Worm (Caenorhabditis elegans) whole organism, young adult: ENCODE data around the gene C42C1.19.
A peak's percentile ranks its signal among the peaks of the same experiment; 100 is the strongest.

ENCODE experiments used
- B0336.3 ChIP-seq: fragments of 200-800 bp; sonication (Bioruptor generic); IDR thresholded peaks from 2 replicates; pipeline ENCODE4 v1.3.6; 2022; ENCODE audit warnings: missing genetic modification characterization, missing compliant biosample characterization
- C06A6.2 ChIP-seq: fragments of 200-800 bp; sonication (Bioruptor generic); conservative IDR thresholded peaks from 2 replicates; pipeline ENCODE4 v1.3.6; 2022; ENCODE audit warnings: missing genetic modification characterization, missing compliant biosample characterization
- C17E4.6 ChIP-seq: fragments of 200-800 bp; sonication (Bioruptor generic); IDR thresholded peaks from 2 replicates; pipeline ENCODE4 v1.3.6; 2022; ENCODE audit warnings: missing genetic modification reagents, missing genetic modification characterization, missing compliant biosample characterization
- F10E7.11 ChIP-seq: sonication (generic microtip); optimal IDR thresholded peaks from 2 replicates; lab custom pipeline; 2017; ENCODE audit warnings: mild to moderate bottlenecking, missing genetic modification characterization, moderate library complexity, missing compliant biosample characterization
- F22D6.2 ChIP-seq: sonication (generic microtip); optimal IDR thresholded peaks from 2 replicates; lab custom pipeline; 2016; ENCODE audit warnings: mild to moderate bottlenecking, missing genetic modification characterization, missing compliant biosample characterization
- F23B12.7 ChIP-seq: sonication (generic microtip); optimal IDR thresholded peaks from 2 replicates; lab custom pipeline; 2017; ENCODE audit warnings: missing genetic modification characterization, mild to moderate bottlenecking, missing compliant biosample characterization, antibody characterized with exemption, moderate library complexity; ENCODE audit not compliant: insufficient read depth
- F33H1.4 ChIP-seq: fragments of 200-800 bp; sonication (Bioruptor generic); IDR thresholded peaks from 2 replicates; pipeline ENCODE4 v1.3.6; 2022; ENCODE audit warnings: missing genetic modification reagents, missing genetic modification characterization, missing compliant biosample characterization
- F37B4.10 ChIP-seq: fragments of 200-800 bp; sonication (Bioruptor generic); IDR thresholded peaks from 2 replicates; pipeline ENCODE4 v1.3.6; 2022; ENCODE audit warnings: missing genetic modification characterization, missing compliant biosample characterization
- F39B2.1 ChIP-seq: fragments of 200-800 bp; sonication (Bioruptor generic); IDR thresholded peaks from 2 replicates; pipeline ENCODE4 v1.3.6; 2022; ENCODE audit warnings: missing genetic modification reagents, missing genetic modification characterization, missing compliant biosample characterization
- F57C9.4 ChIP-seq: sonication (generic microtip); optimal IDR thresholded peaks from 2 replicates; lab custom pipeline; 2017; ENCODE audit warnings: mild to moderate bottlenecking, missing genetic modification characterization, missing compliant biosample characterization
- Y53F4B.3 ChIP-seq: fragments of 200-800 bp; sonication (Bioruptor generic); IDR thresholded peaks from 2 replicates; pipeline ENCODE4 v1.3.6; 2022; ENCODE audit warnings: missing genetic modification reagents, missing genetic modification characterization, missing compliant biosample characterization
- Y53G8AR.9 ChIP-seq: fragments of 200-800 bp; sonication (Bioruptor generic); conservative IDR thresholded peaks from 2 replicates; pipeline ENCODE4 v1.3.6; 2022; ENCODE audit warnings: missing genetic modification reagents, missing genetic modification characterization, missing compliant biosample characterization
- Y79H2A.3 ChIP-seq: fragments of 200-800 bp; sonication (Bioruptor generic); conservative IDR thresholded peaks from 2 replicates; pipeline ENCODE4 v1.3.6; 2022; ENCODE audit warnings: missing genetic modification reagents, missing genetic modification characterization, missing compliant biosample characterization
- attf-5 ChIP-seq: fragments of 200-800 bp; sonication (Bioruptor generic); optimal IDR thresholded peaks from 2 replicates; lab custom pipeline; 2018; ENCODE audit warnings: mild to moderate bottlenecking, missing genetic modification characterization, missing compliant biosample characterization
- bed-2 ChIP-seq: fragments of 200-800 bp; sonication (Bioruptor generic); IDR thresholded peaks from 2 replicates; pipeline ENCODE4 v1.3.6; 2022; ENCODE audit warnings: missing genetic modification reagents, missing genetic modification characterization, missing compliant biosample characterization
- ccch-3 ChIP-seq: fragments of 200-800 bp; sonication (Bioruptor generic); optimal IDR thresholded peaks from 2 replicates; lab custom pipeline; 2018; ENCODE audit warnings: mild to moderate bottlenecking, missing genetic modification characterization, missing compliant biosample characterization
- cebp-1 ChIP-seq, 2 experiments: fragments of 200-800 bp in 1 of 2; sonication (Bioruptor generic) in 1 of 2; sonication (generic microtip) in 1 of 2; IDR thresholded peaks in 1 of 2; optimal IDR thresholded peaks in 1 of 2; 2 replicates each; pipeline versions ENCODE4 v1.3.6 to Lab custom; 2017 to 2022; ENCODE audit warnings: missing compliant biosample characterization in 2 of 2, missing genetic modification characterization in 2 of 2, mild to moderate bottlenecking in 1 of 2, missing genetic modification reagents in 1 of 2, moderate library complexity in 1 of 2
- cebp-2 ChIP-seq: fragments of 200-800 bp; sonication (Bioruptor generic); IDR thresholded peaks from 2 replicates; pipeline ENCODE4 v1.3.6; 2022; ENCODE audit warnings: missing genetic modification characterization, missing compliant biosample characterization
- chd-7 ChIP-seq: sonication (generic microtip); optimal IDR thresholded peaks from 2 replicates; lab custom pipeline; 2016; ENCODE audit warnings: mild to moderate bottlenecking, missing genetic modification characterization, moderate library complexity, missing compliant biosample characterization
- dox-1 ChIP-seq: fragments of 200-800 bp; sonication (Bioruptor generic); IDR thresholded peaks from 2 replicates; pipeline ENCODE4 v1.3.6; 2022; ENCODE audit warnings: missing genetic modification reagents, missing genetic modification characterization, missing compliant biosample characterization
- fkh-3 ChIP-seq: sonication (generic microtip); optimal IDR thresholded peaks from 2 replicates; lab custom pipeline; 2016; ENCODE audit warnings: mild to moderate bottlenecking, missing genetic modification characterization, missing compliant biosample characterization
- him-1 ChIP-seq: sonication (generic microtip); optimal IDR thresholded peaks from 2 replicates; lab custom pipeline; 2016; ENCODE audit warnings: missing genotype, missing genetic modification reagents, missing genetic modification characterization, missing compliant biosample characterization
- hmg-1.2 ChIP-seq: fragments of 200-800 bp; sonication (Bioruptor generic); IDR thresholded peaks from 2 replicates; pipeline ENCODE4 v1.3.6; 2022; ENCODE audit warnings: missing genetic modification reagents, missing genetic modification characterization, missing compliant biosample characterization
- let-526 ChIP-seq: fragments of 200-800 bp; sonication (Bioruptor generic); IDR thresholded peaks from 2 replicates; pipeline ENCODE4 v1.3.6; 2022; ENCODE audit warnings: missing genetic modification reagents, missing genetic modification characterization, missing compliant biosample characterization
- lin-35 ChIP-seq, 3 experiments: fragments of 150-350 bp in 2 of 3; sonication (generic microtip) in 1 of 3; optimal IDR thresholded peaks; 2 replicates each; lab custom pipeline; 2014 to 2018; ENCODE audit warnings: missing biosample characterization in 3 of 3, missing genetic modification characterization in 3 of 3, missing genetic modification reagents in 3 of 3
- lin-40 ChIP-seq: sonication (generic microtip); optimal IDR thresholded peaks from 2 replicates; lab custom pipeline; 2016; ENCODE audit warnings: missing genetic modification characterization, mild to moderate bottlenecking, missing compliant biosample characterization, missing genotype, missing genetic modification reagents
- lin-54 ChIP-seq: fragments of 200-800 bp; sonication (Bioruptor generic); optimal IDR thresholded peaks from 2 replicates; lab custom pipeline; 2018; ENCODE audit warnings: mild to moderate bottlenecking, missing genetic modification characterization, missing compliant biosample characterization
- lir-1 ChIP-seq: fragments of 200-800 bp; sonication (Bioruptor generic); conservative IDR thresholded peaks from 2 replicates; pipeline ENCODE4 v1.3.6; 2022; ENCODE audit warnings: missing genetic modification reagents, missing genetic modification characterization, missing compliant biosample characterization
- lsl-1 ChIP-seq: fragments of 200-800 bp; sonication (Bioruptor generic); optimal IDR thresholded peaks from 2 replicates; lab custom pipeline; 2018; ENCODE audit warnings: mild to moderate bottlenecking, missing genetic modification characterization, moderate library complexity, missing compliant biosample characterization
- madf-10 ChIP-seq: sonication (generic microtip); optimal IDR thresholded peaks from 2 replicates; lab custom pipeline; 2016; ENCODE audit warnings: mild to moderate bottlenecking, missing genetic modification characterization, missing compliant biosample characterization
- madf-3 ChIP-seq: fragments of 200-800 bp; sonication (Bioruptor generic); IDR thresholded peaks from 2 replicates; pipeline ENCODE4 v1.3.6; 2022; ENCODE audit warnings: missing genetic modification reagents, missing genetic modification characterization, missing compliant biosample characterization
- madf-6 ChIP-seq: fragments of 200-800 bp; sonication (Bioruptor generic); IDR thresholded peaks from 2 replicates; pipeline ENCODE4 v1.3.6; 2022; ENCODE audit warnings: missing genetic modification reagents, missing genetic modification characterization, missing compliant biosample characterization
- nhr-179 ChIP-seq: sonication (generic microtip); optimal IDR thresholded peaks from 2 replicates; lab custom pipeline; 2016; ENCODE audit warnings: mild to moderate bottlenecking, missing genetic modification characterization, missing compliant biosample characterization
- nhr-80 ChIP-seq: sonication (generic microtip); optimal IDR thresholded peaks from 2 replicates; lab custom pipeline; 2016; ENCODE audit warnings: missing genetic modification characterization, missing compliant biosample characterization
- rec-8 ChIP-seq, 2 experiments: sonication (generic microtip); optimal IDR thresholded peaks; 2 replicates each; lab custom pipeline; 2016; ENCODE audit warnings: mild to moderate bottlenecking in 2 of 2, missing genetic modification characterization in 2 of 2, missing genetic modification reagents in 2 of 2, missing genotype in 2 of 2, missing biosample characterization in 1 of 2, missing compliant biosample characterization in 1 of 2, moderate library complexity in 1 of 2
- sdz-38 ChIP-seq: sonication (generic microtip); optimal IDR thresholded peaks from 2 replicates; lab custom pipeline; 2016; ENCODE audit warnings: missing genotype, missing genetic modification characterization, missing compliant biosample characterization
- sea-2 ChIP-seq: fragments of 200-800 bp; sonication (Bioruptor generic); IDR thresholded peaks from 2 replicates; pipeline ENCODE4 v1.3.6; 2022; ENCODE audit warnings: missing genetic modification characterization, missing compliant biosample characterization
- snpc-4 ChIP-seq, 5 experiments: fragments of 150-350 bp in 1 of 5; sonication (generic microtip) in 4 of 5; optimal IDR thresholded peaks; 2 replicates each; lab custom pipeline; 2014 to 2018; ENCODE audit warnings: missing genetic modification characterization in 5 of 5, missing biosample characterization in 3 of 5, antibody characterized with exemption in 2 of 5, mild to moderate bottlenecking in 2 of 5, missing compliant biosample characterization in 2 of 5, missing genotype in 2 of 5, moderate library complexity in 2 of 5, missing genetic modification reagents in 1 of 5
- tlf-1 ChIP-seq: fragments of 200-800 bp; sonication (Bioruptor generic); optimal IDR thresholded peaks from 2 replicates; lab custom pipeline; 2018; ENCODE audit warnings: mild to moderate bottlenecking, missing genetic modification characterization, missing compliant biosample characterization
- ztf-28 ChIP-seq: fragments of 200-800 bp; sonication (Bioruptor generic); IDR thresholded peaks from 2 replicates; pipeline ENCODE4 v1.3.6; 2022; ENCODE audit warnings: missing genetic modification reagents, missing genetic modification characterization, missing compliant biosample characterization
- ztf-6 ChIP-seq: fragments of 200-800 bp; sonication (Bioruptor generic); IDR thresholded peaks from 2 replicates; pipeline ENCODE4 v1.3.6; 2022; ENCODE audit warnings: missing genetic modification reagents, missing genetic modification characterization, missing compliant biosample characterization

Gene C42C1.19

DNA sequence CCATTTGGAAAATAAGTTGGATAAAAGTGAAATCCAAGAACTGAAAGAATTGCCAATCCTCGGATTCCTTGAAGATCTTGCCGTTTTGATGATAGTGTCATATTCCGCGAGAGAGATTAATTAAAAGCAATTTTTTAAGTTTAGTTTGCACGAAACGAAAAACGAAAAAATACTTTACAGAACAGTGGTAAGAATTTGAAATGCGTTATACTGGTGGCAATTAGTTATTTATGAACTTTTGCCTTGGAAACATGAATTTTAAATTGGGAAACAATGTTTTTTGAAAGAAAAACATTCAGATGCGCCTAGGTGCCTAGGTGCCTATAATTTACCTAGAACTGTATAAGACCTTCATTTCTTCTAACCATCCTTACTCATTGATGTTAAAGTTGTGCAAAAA, 25.2 kb downstream of the C42C1.19 start, which contains the start of gene oac-57:
Gene oac-57 (minus strand): TSS at position 101 of the 400 bp plus-strand sequence.
- TF ChIP-seq madf-10 (tag; lab: Kevin White, UChicago) (no peak), C06A6.2 (GFP tag; lab: Robert Waterston, UW) (no peak), rec-8 (tag; optimal IDR thresholded peaks at IDR 0.05; lab: Kevin White, UChicago) (no peak), F37B4.10 (no peak), tlf-1 (no peak)

DNA sequence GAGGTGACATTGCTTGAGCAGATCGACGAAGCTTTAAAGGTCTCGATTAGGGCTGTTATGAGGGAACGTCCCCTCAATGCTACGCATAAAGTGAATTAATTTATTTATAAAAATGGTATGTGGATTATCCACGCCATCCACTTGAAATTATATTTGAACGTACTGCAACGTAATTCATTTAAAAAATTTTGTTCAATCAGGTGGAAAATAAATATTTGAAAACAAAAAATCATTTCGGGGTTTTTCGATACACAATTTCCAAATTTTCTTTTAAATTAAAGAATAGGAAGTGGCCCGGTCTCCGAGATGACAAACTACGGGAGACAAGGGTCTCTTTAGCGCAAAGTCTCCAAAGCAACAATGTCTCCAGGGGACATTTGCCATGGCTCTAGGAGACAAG, 29.1 kb downstream of the C42C1.19 start, which contains the start of gene oac-58:
Gene oac-58 (minus strand): TSS at position 101 of the 400 bp plus-strand sequence.
- TF ChIP-seq sea-2 (GFP tag; lab: Robert Waterston, UW) (no peak), ztf-28 (GFP tag; lab: Robert Waterston, UW) (no peak), B0336.3 (no peak), let-526 (no peak), F57C9.4 (tag; lab: Kevin White, UChicago) (no peak), nhr-179 (tag; lab: Kevin White, UChicago) (no peak), F22D6.2 (tag; lab: Kevin White, UChicago) (no peak), Y53F4B.3 (GFP tag; lab: Robert Waterston, UW) (no peak), lin-40 (tag; lab: Kevin White, UChicago) (no peak), bed-2 (GFP tag; lab: Robert Waterston, UW) (no peak), F33H1.4 (no peak), lir-1 (GFP tag; lab: Robert Waterston, UW) (no peak), lin-35 (GFP tag; optimal IDR thresholded peaks at IDR 0.05; lab: Kevin White, UChicago) (no peak), ztf-6 (GFP tag; lab: Robert Waterston, UW) (no peak)

DNA sequence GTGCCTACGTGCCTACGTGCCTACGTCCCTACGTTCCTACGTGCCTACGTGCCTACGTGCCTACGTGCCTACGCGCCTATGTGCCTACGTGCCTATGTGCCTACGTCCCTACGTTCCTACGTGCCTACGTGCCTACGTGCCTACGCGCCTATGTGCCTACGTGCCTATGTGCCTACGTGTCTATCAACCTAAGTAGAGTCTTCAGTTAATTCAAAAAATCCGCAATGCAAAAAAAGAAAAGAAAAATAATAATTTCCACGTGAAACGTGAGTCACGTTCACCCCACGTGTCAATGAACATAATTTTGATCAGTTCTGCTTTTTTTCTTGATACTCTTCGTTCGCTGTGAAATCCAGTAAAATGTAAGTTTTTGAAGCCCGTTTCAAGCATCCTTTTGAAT, 44.4 kb downstream of the C42C1.19 start, which contains the start of gene F19B6.3:
Gene F19B6.3 (plus strand): TSS at position 301 of the 400 bp plus-strand sequence.
- TF ChIP-seq F39B2.1 (GFP tag; lab: Robert Waterston, UW), result 0 out of 2 replicates have a peak, but pooled peaks have one; percentile 10

DNA sequence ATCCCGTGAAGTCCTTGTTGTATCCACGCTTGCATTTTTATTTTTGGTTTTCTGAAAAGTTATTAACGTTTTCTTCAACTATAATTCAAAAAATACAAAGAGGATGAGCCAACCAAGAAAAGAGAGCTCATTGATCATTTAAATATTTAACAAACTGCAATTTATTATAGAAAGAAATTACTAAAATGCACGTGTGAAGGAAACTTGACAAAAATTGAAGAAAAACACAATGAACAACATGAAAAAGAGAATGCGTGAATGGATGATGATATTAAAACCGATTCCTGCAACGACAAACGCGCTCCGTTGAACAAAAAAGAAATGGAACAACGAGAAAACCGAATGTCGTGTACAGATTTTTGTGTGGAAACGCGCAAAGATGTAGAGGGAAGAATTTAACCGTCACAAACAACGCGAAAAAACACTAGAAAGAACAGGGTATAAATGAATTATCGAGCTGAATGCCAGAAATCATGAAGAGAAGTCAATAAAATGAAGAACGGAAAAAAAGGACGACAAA, 48.4 kb downstream of the C42C1.19 start, which contains the start of gene ufd-1:
Gene ufd-1 (minus strand): TSS at position 51 of the 520 bp plus-strand sequence.
- TF ChIP-seq lin-54 (peak; percentile 2), attf-5 (peak; percentile 3), Y79H2A.3 (GFP tag; lab: Robert Waterston, UW) (0 out of 2 replicates have a peak, but pooled peaks have one; percentile 19), cebp-1 (GFP tag; IDR thresholded peaks at IDR 0.05; lab: Robert Waterston, UW) (no peak), cebp-1 (tag; optimal IDR thresholded peaks at IDR 0.05; lab: Kevin White, UChicago) (peak; percentile 24), madf-6 (GFP tag; lab: Robert Waterston, UW) (no peak), lsl-1 (peak; percentile 7), fkh-3 (tag; lab: Kevin White, UChicago) (no peak), snpc-4 (GFP tag; optimal IDR thresholded peaks at IDR 0.05; lab: Kevin White, UChicago) (no peak), snpc-4 (tag; optimal IDR thresholded peaks at IDR 0.05; lab: Kevin White, UChicago) (peak in 1 of 4 experiments; percentile 30), F23B12.7 (peak; percentile 20)
- TF ChIP-seq, all 124 proteins: peak for 7

DNA sequence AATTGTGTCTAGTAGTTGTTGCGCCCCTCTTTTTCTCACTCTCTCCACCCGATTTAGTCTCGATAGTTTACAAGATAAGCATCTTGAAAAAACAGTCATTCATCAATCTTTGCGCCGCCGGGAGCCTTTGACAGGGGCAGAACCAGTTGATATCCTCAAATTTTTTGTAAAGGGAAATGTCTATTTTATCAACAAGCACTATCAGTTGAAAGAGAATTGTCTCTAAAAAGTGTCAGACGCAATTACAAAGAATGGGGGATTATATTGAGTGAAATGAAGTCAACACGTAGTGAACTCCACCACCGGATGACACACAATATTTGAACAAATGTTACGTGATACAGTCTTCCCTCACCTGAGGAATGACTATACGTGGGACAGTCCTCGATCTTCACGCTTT, 51.6 kb downstream of the C42C1.19 start:
- TF ChIP-seq dox-1, result peak; percentile 29; the same call in 1 of the 2 replicates
- TF ChIP-seq hmg-1.2 (GFP tag; lab: Robert Waterston, UW), result 0 out of 2 replicates have a peak, but pooled peaks have one; percentile 4
- TF ChIP-seq cebp-2 (GFP tag; lab: Robert Waterston, UW), result no peak
- no peak for TF ChIP-seq Y53G8AR.9 (GFP tag; lab: Robert Waterston, UW)
- no peak for TF ChIP-seq him-1 (tag; lab: Kevin White, UChicago)
- no peak for TF ChIP-seq chd-7
- no peak for TF ChIP-seq ccch-3
- TF ChIP-seq nhr-80 (tag; lab: Kevin White, UChicago), result peak; percentile 73
- no peak for TF ChIP-seq F10E7.11 (tag; lab: Kevin White, UChicago)
- no peak for TF ChIP-seq sdz-38 (tag; lab: Kevin White, UChicago)
- no peak for TF ChIP-seq Y79H2A.3 (GFP tag; lab: Robert Waterston, UW)
- 0 out of 2 replicates have a peak, but pooled peaks have one; percentile 1 for TF ChIP-seq madf-6 (GFP tag; lab: Robert Waterston, UW)
- TF ChIP-seq madf-3 (GFP tag; lab: Robert Waterston, UW), result no peak
- TF ChIP-seq lsl-1, result no peak
- TF ChIP-seq C17E4.6 (GFP tag; lab: Robert Waterston, UW), result no peak
